Fruit fly (Drosophila melanogaster) S2 (cell line): ENCODE data around the gene CG13631.

Experiments used
- CG8478 ChIP-seq: fragments of >200 bp; optimal IDR thresholded peaks from 2 replicates; lab custom pipeline; 2018
- CTCF ChIP-seq, 2 experiments: fragments of >200 bp; optimal IDR thresholded peaks; 2 replicates each; lab custom pipeline; 2018

- TF ChIP-seq CG8478 = no peak
- TF ChIP-seq CTCF (optimal IDR thresholded peaks at IDR 0.05; lab: Kevin White, UChicago) = no peak
These were observed 42.1 kb upstream of the CG13631 start for dm6 chr3R:24727038-24727437.
